Worm (Caenorhabditis elegans) whole organism, late embryonic: ENCODE measurements around the gene unk-1.

Experiments used
- F13H6.1 ChIP-seq: sonication (generic microtip); optimal IDR thresholded peaks from 2 replicates; lab custom pipeline; 2016; ENCODE audit warnings: missing genetic modification characterization, missing compliant biosample characterization
- K09A11.1 ChIP-seq: sonication (generic microtip); optimal IDR thresholded peaks from 2 replicates; lab custom pipeline; 2017; ENCODE audit warnings: antibody characterized with exemption, mild to moderate bottlenecking, missing genetic modification characterization, missing compliant biosample characterization; ENCODE audit not compliant: insufficient read depth
- T23F11.4 ChIP-seq: fragments of 200-800 bp; sonication (Bioruptor generic); optimal IDR thresholded peaks from 2 replicates; lab custom pipeline; 2018; ENCODE audit warnings: mild to moderate bottlenecking, missing genetic modification characterization, missing compliant biosample characterization
- ceh-24 ChIP-seq: sonication (generic microtip); optimal IDR thresholded peaks from 2 replicates; lab custom pipeline; 2016; ENCODE audit warnings: mild to moderate bottlenecking, missing genetic modification characterization, missing compliant biosample characterization
- elt-2 ChIP-seq: sonication (generic microtip); optimal IDR thresholded peaks from 2 replicates; lab custom pipeline; 2016; ENCODE audit warnings: missing genetic modification reagents, missing genetic modification characterization, missing compliant biosample characterization
- ets-4 ChIP-seq: sonication (generic microtip); optimal IDR thresholded peaks from 2 replicates; lab custom pipeline; 2016; ENCODE audit warnings: missing genetic modification characterization, missing compliant biosample characterization
- eyg-1 ChIP-seq: sonication (generic microtip); optimal IDR thresholded peaks from 2 replicates; lab custom pipeline; 2016; ENCODE audit warnings: missing genotype, missing genetic modification characterization, missing compliant biosample characterization
- fax-1 ChIP-seq: sonication (generic microtip); optimal IDR thresholded peaks from 2 replicates; lab custom pipeline; 2016; ENCODE audit warnings: missing genotype, missing genetic modification characterization, missing compliant biosample characterization
- fkh-6 ChIP-seq: sonication (generic microtip); optimal IDR thresholded peaks from 2 replicates; lab custom pipeline; 2016; ENCODE audit warnings: missing genetic modification characterization, missing compliant biosample characterization
- hlh-8 ChIP-seq: sonication (generic microtip); optimal IDR thresholded peaks from 2 replicates; lab custom pipeline; 2016; ENCODE audit warnings: missing genotype, missing genetic modification characterization, missing compliant biosample characterization
- mec-3 ChIP-seq: sonication (generic microtip); optimal IDR thresholded peaks from 2 replicates; lab custom pipeline; 2016; ENCODE audit warnings: borderline replicate concordance, missing genetic modification characterization, missing compliant biosample characterization
- nfya-1 ChIP-seq: sonication (generic microtip); optimal IDR thresholded peaks from 2 replicates; lab custom pipeline; 2017; ENCODE audit warnings: missing genetic modification characterization, mild to moderate bottlenecking, missing compliant biosample characterization, antibody characterized with exemption, moderate library complexity
- rnt-1 ChIP-seq: sonication (generic microtip); optimal IDR thresholded peaks from 2 replicates; lab custom pipeline; 2016; ENCODE audit warnings: missing genetic modification characterization, missing compliant biosample characterization
- sdc-2 ChIP-seq: sonication (generic microtip); optimal IDR thresholded peaks from 2 replicates; lab custom pipeline; 2016; ENCODE audit warnings: missing genotype, missing genetic modification characterization, missing compliant biosample characterization
- ttx-3 ChIP-seq: sonication (generic microtip); optimal IDR thresholded peaks from 2 replicates; lab custom pipeline; 2016; ENCODE audit warnings: missing genetic modification reagents, missing genetic modification characterization, missing compliant biosample characterization
- unc-55 ChIP-seq: sonication (generic microtip); optimal IDR thresholded peaks from 2 replicates; lab custom pipeline; 2017; ENCODE audit warnings: missing biosample characterization, missing genetic modification reagents, missing genetic modification characterization

unk-1 gene

DNA sequence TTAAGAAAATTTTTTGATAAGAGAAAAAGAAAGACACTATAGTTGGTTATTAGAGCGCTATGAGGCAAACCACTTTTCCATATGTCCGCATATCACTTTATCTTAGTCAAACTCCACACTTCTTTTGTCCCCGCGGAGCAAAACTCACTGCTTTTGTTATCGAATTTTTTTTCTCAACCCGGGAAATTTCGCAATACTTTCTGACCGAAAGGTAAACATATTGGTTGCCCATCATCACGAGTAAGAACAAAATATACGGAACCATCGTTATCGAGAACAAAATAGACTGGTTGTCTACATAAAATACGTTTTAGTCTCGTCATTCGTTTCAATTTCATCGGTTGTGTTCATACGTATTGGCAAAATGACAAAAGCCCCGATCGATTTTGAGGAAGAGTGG, 54.5 kb downstream of the unk-1 start, which contains the start of gene C18A11.1:
Gene C18A11.1 (plus strand): TSS at position 36 of the 400 bp plus-strand sequence.
- no peak for TF ChIP-seq ceh-24
- TF ChIP-seq unc-55 (GFP tag; lab: Kevin White, UChicago) = no peak
- TF ChIP-seq eyg-1 (tag; lab: Kevin White, UChicago) = no peak
- no peak for TF ChIP-seq T23F11.4 (GFP tag; lab: Kevin White, UChicago)
- TF ChIP-seq hlh-8 (tag; lab: Kevin White, UChicago) = no peak
- no peak for TF ChIP-seq nfya-1 (tag; lab: Kevin White, UChicago)
- TF ChIP-seq elt-2 (tag; lab: Kevin White, UChicago) = no peak
- TF ChIP-seq K09A11.1 (tag; lab: Kevin White, UChicago) = no peak
- TF ChIP-seq F13H6.1 = no peak
- no peak for TF ChIP-seq fax-1
- no peak for TF ChIP-seq mec-3

DNA sequence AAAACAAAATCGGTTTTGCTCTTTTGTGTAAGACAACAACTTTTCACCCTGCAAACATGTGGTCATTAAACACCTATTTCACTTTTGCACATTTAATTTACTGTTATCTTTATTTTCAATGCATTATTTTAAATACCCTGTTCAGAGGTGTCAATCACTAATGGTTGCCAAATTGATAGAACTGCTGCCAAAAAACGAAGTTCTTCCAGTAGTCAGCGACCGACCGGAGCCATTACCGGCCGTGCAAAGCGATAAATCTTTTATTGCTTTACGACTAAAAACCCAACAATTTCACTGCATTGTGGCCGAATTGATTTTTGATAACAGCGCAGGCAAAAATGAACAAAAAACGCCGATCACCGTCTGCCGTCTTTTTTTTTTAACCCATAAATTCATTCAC, 59.7 kb downstream of the unk-1 start:
- TF ChIP-seq fax-1 (no peak), rnt-1 (tag; lab: Kevin White, UChicago) (no peak), ttx-3 (tag; lab: Kevin White, UChicago) (no peak), ets-4 (tag; lab: Kevin White, UChicago) (no peak), fkh-6 (tag; lab: Kevin White, UChicago) (no peak), sdc-2 (no peak)
- TF ChIP-seq, all 69 proteins: peak for 0
